Worm (Caenorhabditis elegans) whole organism, L4 larva: Measurements from ENCODE around the gene F58H1.6.

Experiments used
- F10B5.3 ChIP-seq: sonication (generic microtip); optimal IDR thresholded peaks from 2 replicates; lab custom pipeline; 2016; ENCODE audit warnings: mild to moderate bottlenecking, missing genetic modification characterization, missing compliant biosample characterization
- F26F4.8 ChIP-seq: fragments of 200-800 bp; sonication (Bioruptor generic); conservative IDR thresholded peaks from 2 replicates; pipeline ENCODE4 v1.3.6; 2022; ENCODE audit warnings: missing genetic modification characterization, missing compliant biosample characterization
- F37D6.2 ChIP-seq: sonication (generic microtip); optimal IDR thresholded peaks from 2 replicates; lab custom pipeline; 2016; ENCODE audit warnings: mild to moderate bottlenecking, missing genetic modification characterization, missing compliant biosample characterization
- R02D3.7 ChIP-seq: fragments of 150-350 bp; sonication (generic microtip); optimal IDR thresholded peaks from 3 replicates; lab custom pipeline; 2014; ENCODE audit warnings: missing biosample characterization, missing genetic modification characterization
- T26A8.4 ChIP-seq: fragments of 200-800 bp; sonication (Bioruptor generic); IDR thresholded peaks from 2 replicates; pipeline ENCODE4 v1.3.6; 2022; ENCODE audit warnings: missing genetic modification characterization, missing compliant biosample characterization
- Y5F2A.4 ChIP-seq: fragments of 200-800 bp; sonication (Bioruptor generic); optimal IDR thresholded peaks from 2 replicates; lab custom pipeline; 2018; ENCODE audit warnings: mild to moderate bottlenecking, missing genetic modification characterization, missing compliant biosample characterization
- aly-2 ChIP-seq: sonication (generic microtip); optimal IDR thresholded peaks from 2 replicates; lab custom pipeline; 2018; ENCODE audit warnings: missing biosample characterization, missing genetic modification characterization
- ama-1 ChIP-seq: fragments of 150-350 bp; optimal IDR thresholded peaks from 2 replicates; lab custom pipeline; 2014; ENCODE audit warnings: inconsistent platforms, mixed read lengths
- arid-1 ChIP-seq: fragments of 200-800 bp; sonication (Bioruptor generic); conservative IDR thresholded peaks from 2 replicates; pipeline ENCODE4 v1.3.6; 2022; ENCODE audit warnings: missing genetic modification reagents, missing genetic modification characterization, missing compliant biosample characterization
- ceh-20 ChIP-seq: fragments of 200-800 bp; sonication (Bioruptor generic); IDR thresholded peaks from 2 replicates; pipeline ENCODE4 v1.3.6; 2022; ENCODE audit warnings: missing genetic modification reagents, missing genetic modification characterization, missing compliant biosample characterization
- ceh-44 ChIP-seq: fragments of 200-800 bp; sonication (Bioruptor generic); IDR thresholded peaks from 2 replicates; pipeline ENCODE4 v1.3.6; 2022; ENCODE audit warnings: missing genetic modification reagents, missing genetic modification characterization, missing compliant biosample characterization
- ctbp-1 ChIP-seq: fragments of 200-800 bp; sonication (Bioruptor generic); IDR thresholded peaks from 2 replicates; pipeline ENCODE4 v1.3.6; 2022; ENCODE audit warnings: missing genetic modification reagents, missing genetic modification characterization, missing compliant biosample characterization
- daf-16 ChIP-seq, 3 experiments: sonication (generic microtip); optimal IDR thresholded peaks; 2 replicates each; lab custom pipeline; 2016 to 2017; ENCODE audit warnings: missing genetic modification characterization in 3 of 3, missing genetic modification reagents in 3 of 3, mild to moderate bottlenecking in 2 of 3, missing compliant biosample characterization in 2 of 3, missing biosample characterization in 1 of 3, moderate library complexity in 1 of 3
- dmd-6 ChIP-seq: fragments of 200-800 bp; sonication (Bioruptor generic); IDR thresholded peaks from 2 replicates; pipeline ENCODE4 v1.3.6; 2022; ENCODE audit warnings: missing genetic modification reagents, missing genetic modification characterization, missing compliant biosample characterization
- dmd-8 ChIP-seq: fragments of 200-800 bp; sonication (Bioruptor generic); IDR thresholded peaks from 2 replicates; pipeline ENCODE4 v1.3.6; 2022; ENCODE audit warnings: missing genetic modification characterization, missing compliant biosample characterization
- dmd-9 ChIP-seq: fragments of 200-800 bp; sonication (Bioruptor generic); IDR thresholded peaks from 2 replicates; pipeline ENCODE4 v1.3.6; 2022; ENCODE audit warnings: missing genetic modification reagents, missing genetic modification characterization, missing compliant biosample characterization
- dpl-1 ChIP-seq: fragments of 150-350 bp; optimal IDR thresholded peaks from 2 replicates; lab custom pipeline; 2014; ENCODE audit warnings: missing biosample characterization, missing genetic modification reagents, missing genetic modification characterization
- duxl-1 ChIP-seq: sonication (generic microtip); optimal IDR thresholded peaks from 2 replicates; lab custom pipeline; 2016; ENCODE audit warnings: mild to moderate bottlenecking, missing genetic modification characterization, moderate library complexity, missing compliant biosample characterization; ENCODE audit not compliant: poor library complexity
- dve-1 ChIP-seq: sonication (generic microtip); optimal IDR thresholded peaks from 2 replicates; lab custom pipeline; 2017; ENCODE audit warnings: antibody characterized with exemption, mild to moderate bottlenecking, missing genetic modification characterization, missing compliant biosample characterization; ENCODE audit not compliant: insufficient read depth
- fkh-10 ChIP-seq: fragments of 150-350 bp; optimal IDR thresholded peaks from 2 replicates; lab custom pipeline; 2014; ENCODE audit warnings: missing biosample characterization, missing genetic modification reagents, missing genetic modification characterization
- fos-1 ChIP-seq: fragments of 150-350 bp; optimal IDR thresholded peaks from 2 replicates; lab custom pipeline; 2014; ENCODE audit warnings: missing biosample characterization, missing genetic modification characterization
- hlh-11 ChIP-seq: fragments of 200-800 bp; sonication (Bioruptor generic); optimal IDR thresholded peaks from 2 replicates; lab custom pipeline; 2018; ENCODE audit warnings: mild to moderate bottlenecking, missing genetic modification characterization, missing compliant biosample characterization
- hmg-1.1 ChIP-seq: fragments of 200-800 bp; sonication (Bioruptor generic); IDR thresholded peaks from 2 replicates; pipeline ENCODE4 v1.3.6; 2022; ENCODE audit warnings: missing genetic modification reagents, missing genetic modification characterization, missing compliant biosample characterization
- lin-13 ChIP-seq: fragments of 150-350 bp; optimal IDR thresholded peaks from 2 replicates; lab custom pipeline; 2014; ENCODE audit warnings: missing biosample characterization, missing genetic modification reagents, missing genetic modification characterization
- lin-15B ChIP-seq: fragments of 150-350 bp; sonication (generic microtip); optimal IDR thresholded peaks from 3 replicates; lab custom pipeline; 2014; ENCODE audit warnings: missing biosample characterization, missing genetic modification characterization
- lin-38 ChIP-seq: fragments of 200-800 bp; sonication (Bioruptor generic); IDR thresholded peaks from 2 replicates; pipeline ENCODE4 v1.3.6; 2022; ENCODE audit warnings: missing genetic modification reagents, missing genetic modification characterization, missing compliant biosample characterization
- lin-39 ChIP-seq: fragments of 150-350 bp; optimal IDR thresholded peaks from 2 replicates; lab custom pipeline; 2014; ENCODE audit warnings: missing biosample characterization, missing genetic modification reagents, missing genetic modification characterization
- lsy-2 ChIP-seq, 2 experiments: fragments of 150-350 bp in 1 of 2; sonication (generic microtip) in 1 of 2; optimal IDR thresholded peaks; 2 replicates each; lab custom pipeline; 2014 to 2017; ENCODE audit warnings: missing biosample characterization in 2 of 2, missing genetic modification characterization in 2 of 2
- madf-5 ChIP-seq, 2 experiments: fragments of 200-800 bp; sonication (Bioruptor generic); IDR thresholded peaks; 2 replicates each; pipeline ENCODE4 v1.3.6; 2022; ENCODE audit warnings: missing compliant biosample characterization in 2 of 2, missing genetic modification characterization in 2 of 2
- mes-2 ChIP-seq: sonication (generic microtip); optimal IDR thresholded peaks from 2 replicates; lab custom pipeline; 2016; ENCODE audit warnings: missing genotype, mild to moderate bottlenecking, missing genetic modification characterization, missing compliant biosample characterization; ENCODE audit not compliant: poor library complexity, severe bottlenecking
- nhr-102 ChIP-seq: sonication (generic microtip); optimal IDR thresholded peaks from 2 replicates; lab custom pipeline; 2016; ENCODE audit warnings: mild to moderate bottlenecking, missing genetic modification characterization, moderate library complexity, missing compliant biosample characterization
- nhr-111 ChIP-seq: fragments of 200-800 bp; sonication (Bioruptor generic); optimal IDR thresholded peaks from 2 replicates; lab custom pipeline; 2018; ENCODE audit warnings: mild to moderate bottlenecking, missing genetic modification characterization, missing compliant biosample characterization
- nhr-6 ChIP-seq: fragments of 150-350 bp; optimal IDR thresholded peaks from 2 replicates; lab custom pipeline; 2014; ENCODE audit warnings: missing biosample characterization, missing genetic modification characterization
- pha-4 ChIP-seq, 2 experiments: fragments of 150-350 bp in 1 of 2; fragments of 200-800 bp in 1 of 2; sonication (Bioruptor generic) in 1 of 2; IDR thresholded peaks in 1 of 2; optimal IDR thresholded peaks in 1 of 2; 2 replicates each; pipeline versions ENCODE4 v1.3.6 to Lab custom; 2014 to 2022; ENCODE audit warnings: missing genetic modification characterization in 2 of 2, missing genetic modification reagents in 2 of 2, missing biosample characterization in 1 of 2, missing compliant biosample characterization in 1 of 2
- spr-1 ChIP-seq: sonication (generic microtip); optimal IDR thresholded peaks from 2 replicates; lab custom pipeline; 2016; ENCODE audit warnings: mild to moderate bottlenecking, missing genetic modification characterization, missing compliant biosample characterization
- unc-62 ChIP-seq, 3 experiments: fragments of 150-350 bp in 1 of 3; sonication (generic microtip); optimal IDR thresholded peaks in 2 of 3; peaks in 1 of 3; 1 replicate in 1 of 3; 2 replicates in 2 of 3; lab custom pipeline; 2014 to 2017; ENCODE audit warnings: missing biosample characterization in 3 of 3, missing genetic modification characterization in 3 of 3, missing genetic modification reagents in 3 of 3, missing genotype in 1 of 3
- vab-7 ChIP-seq: fragments of 200-800 bp; sonication (Bioruptor generic); IDR thresholded peaks from 2 replicates; pipeline ENCODE4 v1.3.6; 2022; ENCODE audit warnings: missing genetic modification reagents, missing genetic modification characterization, missing compliant biosample characterization
- zag-1 ChIP-seq: fragments of 150-350 bp; optimal IDR thresholded peaks from 2 replicates; lab custom pipeline; 2014; ENCODE audit warnings: missing biosample characterization, missing genetic modification characterization
- zip-11 ChIP-seq: fragments of 200-800 bp; sonication (Bioruptor generic); IDR thresholded peaks from 2 replicates; pipeline ENCODE4 v1.3.6; 2022; ENCODE audit warnings: missing genetic modification characterization, missing compliant biosample characterization

F58H1.6 gene

DNA sequence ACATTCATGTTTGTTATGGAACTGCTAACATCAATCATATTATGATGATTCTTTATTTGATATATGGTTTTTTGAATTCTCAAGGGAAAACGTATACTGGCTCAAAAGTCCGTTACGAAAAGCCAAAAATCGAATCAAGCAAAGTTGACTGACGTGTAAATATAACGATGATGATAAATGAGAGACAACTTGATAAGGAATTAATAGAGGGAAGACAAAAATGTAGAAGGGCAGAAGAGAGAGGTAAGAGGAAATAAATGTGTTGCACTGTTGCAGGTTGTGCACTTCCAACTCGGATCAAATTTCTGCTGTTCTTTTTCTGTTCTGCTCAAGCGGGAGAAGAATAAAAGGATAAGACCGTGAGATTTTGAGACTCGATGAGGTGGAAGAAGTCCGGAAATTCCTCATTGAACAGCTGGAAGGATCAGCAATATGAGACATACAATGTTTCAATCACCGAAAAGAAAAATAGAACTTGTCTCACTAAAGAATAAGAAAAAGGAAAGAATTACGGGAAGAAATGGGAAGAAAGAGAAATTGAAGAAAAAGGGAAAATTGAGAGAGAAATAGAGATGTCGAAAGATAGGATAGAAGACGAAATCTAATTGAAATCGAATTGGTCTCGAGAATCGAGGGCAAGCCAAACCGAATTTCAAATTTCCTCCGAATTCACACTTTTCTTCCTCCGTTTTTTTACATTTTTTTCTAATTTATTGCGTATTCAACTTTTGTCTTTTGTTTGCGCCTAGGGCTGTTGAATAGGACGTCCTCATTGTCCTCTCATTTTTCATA, 43.8 kb downstream of the F58H1.6 start (continued):
- TF ChIP-seq F10B5.3 (tag; lab: Kevin White, UChicago) (no peak), fkh-10 (GFP tag; lab: Kevin White, UChicago) (peak; percentile 48), aly-2 (tag; lab: Kevin White, UChicago) (no peak), nhr-111 (no peak), dmd-6 (GFP tag; lab: Robert Waterston, UW) (peak; percentile 62), R02D3.7 (no peak), F37D6.2 (tag; lab: Kevin White, UChicago) (no peak), daf-16 (GFP tag; optimal IDR thresholded peaks at IDR 0.05; lab: Kevin White, UChicago) (no peak), daf-16 (tag; optimal IDR thresholded peaks at IDR 0.05; lab: Kevin White, UChicago) (peak; percentile 22), vab-7 (no peak), fos-1 (no peak), unc-62 (GFP tag; optimal IDR thresholded peaks at IDR 0.05 in 1 of 2; lab: Kevin White, UChicago) (no peak), unc-62 (tag; optimal IDR thresholded peaks at IDR 0.05; lab: Kevin White, UChicago) (no peak), hlh-11 (peak; percentile 0), dpl-1 (GFP tag; lab: Kevin White, UChicago) (peak; percentile 4)

DNA sequence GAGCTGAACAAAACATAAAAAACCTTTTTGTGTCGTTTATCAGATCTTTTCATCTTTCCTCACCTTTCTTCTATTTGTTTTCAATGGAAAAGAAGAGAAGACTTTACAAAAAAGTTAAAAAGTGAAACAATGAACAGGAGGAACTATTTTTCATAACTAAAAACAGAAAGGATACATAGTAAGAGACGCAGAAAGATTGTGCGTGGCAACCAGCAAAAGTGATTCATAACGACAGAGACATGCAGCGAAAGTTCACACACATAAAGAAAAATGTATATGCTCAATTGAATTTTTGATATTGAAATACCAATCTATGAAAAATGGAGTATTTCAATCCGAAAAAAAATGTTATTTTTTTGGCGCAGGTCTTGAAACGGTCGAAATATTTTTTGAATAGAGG, 47.4 kb downstream of the F58H1.6 start:
- TF ChIP-seq lsy-2 (tag; optimal IDR thresholded peaks at IDR 0.05; lab: Kevin White, UChicago) = peak in 1 of 2 experiments; percentile 43
- peak; percentile 81 for TF ChIP-seq nhr-6 (tag; lab: Kevin White, UChicago)
- TF ChIP-seq dve-1 (tag; lab: Kevin White, UChicago) = peak; percentile 50
- TF ChIP-seq hmg-1.1 = no peak
- TF ChIP-seq Y5F2A.4 (GFP tag; lab: Kevin White, UChicago) = no peak

DNA sequence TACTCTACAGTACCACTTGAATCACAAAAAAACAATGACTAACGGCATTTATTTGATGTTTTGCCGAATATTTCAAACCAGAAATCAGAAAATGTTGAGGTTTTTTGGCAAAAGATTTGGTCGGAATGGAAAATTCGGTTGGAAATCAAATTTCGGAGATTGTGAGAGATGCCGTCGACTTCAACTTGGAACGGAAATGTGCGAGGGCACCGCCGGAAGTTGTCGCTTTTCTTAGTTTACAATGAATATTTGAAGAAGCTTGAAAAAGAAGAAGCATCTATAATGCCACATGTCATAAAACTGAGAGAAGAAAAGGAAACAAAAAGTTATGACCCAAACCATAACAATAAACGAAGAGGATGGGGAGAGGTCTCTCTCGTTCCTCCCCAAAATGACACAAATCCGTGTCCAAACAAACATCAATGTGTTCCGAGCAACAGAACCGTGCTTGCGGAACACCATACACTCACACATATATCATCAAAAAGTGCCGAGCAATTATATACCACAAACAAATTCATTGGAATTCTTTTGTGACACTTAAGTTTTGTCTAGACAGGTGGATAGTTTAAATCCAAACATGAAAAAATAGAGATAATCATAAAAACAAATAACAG, 48.2 kb downstream of the F58H1.6 start:
- TF ChIP-seq lin-39 (tag; lab: Kevin White, UChicago) (no peak), lin-15B (no peak), mes-2 (tag; lab: Kevin White, UChicago) (peak; percentile 27), dmd-9 (GFP tag; lab: Robert Waterston, UW) (no peak), lin-13 (no peak), spr-1 (tag; lab: Kevin White, UChicago) (no peak), pha-4 (GFP tag; IDR thresholded peaks at IDR 0.05; lab: Robert Waterston, UW) (no peak), pha-4 (tag; optimal IDR thresholded peaks at IDR 0.05; lab: Kevin White, UChicago) (no peak), T26A8.4 (GFP tag; lab: Robert Waterston, UW) (peak; percentile 51; the same call in 1 of the 2 replicates), nhr-6 (tag; lab: Kevin White, UChicago) (no peak), nhr-102 (tag; lab: Kevin White, UChicago) (peak; percentile 22), unc-62 (GFP tag; optimal IDR thresholded peaks at IDR 0.05 in 1 of 2; lab: Kevin White, UChicago) (peak in 1 of 2 experiments; percentile 61), unc-62 (tag; optimal IDR thresholded peaks at IDR 0.05; lab: Kevin White, UChicago) (no peak), lin-38 (peak; percentile 44), zip-11 (GFP tag; lab: Robert Waterston, UW) (no peak), ceh-44 (no peak), ctbp-1 (GFP tag; lab: Robert Waterston, UW) (peak; percentile 65; the same call in 1 of the 2 replicates), ceh-20 (no peak), dpl-1 (GFP tag; lab: Kevin White, UChicago) (no peak), fkh-10 (GFP tag; lab: Kevin White, UChicago) (peak; percentile 52), ama-1 (lab: Kevin White, UChicago) (peak; percentile 76), zag-1 (tag; lab: Kevin White, UChicago) (no peak), F26F4.8 (GFP tag; lab: Robert Waterston, UW) (no peak), madf-5 (GFP tag; IDR thresholded peaks at IDR 0.05; lab: Robert Waterston, UW) (no peak), dmd-8 (GFP tag; lab: Robert Waterston, UW) (0 out of 2 replicates have a peak, but pooled peaks have one; percentile 22), arid-1 (GFP tag; lab: Robert Waterston, UW) (0 out of 2 replicates have a peak, but pooled peaks have one; percentile 27), dve-1 (tag; lab: Kevin White, UChicago) (peak; percentile 17), duxl-1 (no peak)
